Fruit fly (Drosophila melanogaster): ENCODE measurements around the gene obst-J.

DNA sequence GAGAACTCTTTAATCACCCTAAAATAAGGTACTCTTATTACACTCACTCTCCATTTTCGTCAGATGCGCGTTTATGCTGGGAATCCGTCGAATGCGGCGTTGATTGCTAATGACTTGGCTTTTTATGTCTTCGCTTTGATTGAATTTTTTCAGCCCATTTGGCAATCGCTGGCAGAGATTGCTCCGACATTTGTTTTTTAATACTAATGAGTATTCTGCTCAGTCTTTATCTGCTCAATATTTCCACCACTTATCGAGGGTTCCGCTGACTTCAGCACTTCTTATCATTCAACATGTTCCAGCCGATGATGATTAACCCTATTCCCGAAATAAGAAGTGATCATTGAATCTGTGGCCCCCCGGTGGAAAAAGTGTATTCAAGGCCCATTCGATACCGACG, at the start of gene obst-J:
- TF ChIP-seq Pif1A (GFP tag; optimal IDR thresholded peaks at IDR 0.05) (no peak), EcR (GFP tag; optimal IDR thresholded peaks at IDR 0.05) (no peak), CG17806 (tag; optimal IDR thresholded peaks at IDR 0.05) (no peak), CG13204 (GFP tag; optimal IDR thresholded peaks at IDR 0.05) (no peak), Snoo (tag; optimal IDR thresholded peaks at IDR 0.05) (no peak), Pif1B (GFP tag; optimal IDR thresholded peaks at IDR 0.05) (no peak), CG15710 (tag; optimal IDR thresholded peaks at IDR 0.05) (no peak), gl (tag; optimal IDR thresholded peaks at IDR 0.05) (no peak), D1 (tag; optimal IDR thresholded peaks at IDR 0.05) (no peak), fd96Ca (GFP tag; IDR thresholded peaks at IDR 0.05) (no peak), CG10348 (GFP tag; IDR thresholded peaks at IDR 0.05) (no peak), CG9948 (tag; optimal IDR thresholded peaks at IDR 0.05) (no peak)
